Worm (Caenorhabditis elegans) whole organism, L4 larva: Measurements from ENCODE around the gene ZK370.4.

Source experiments
- D1046.2 ChIP-seq: fragments of 200-800 bp; sonication (Bioruptor generic); IDR thresholded peaks from 2 replicates; pipeline ENCODE4 v1.3.6; 2022; ENCODE audit warnings: missing genetic modification characterization, missing compliant biosample characterization
- F49E8.2 ChIP-seq: sonication (generic microtip); optimal IDR thresholded peaks from 2 replicates; lab custom pipeline; 2016; ENCODE audit warnings: missing compliant biosample characterization, mild to moderate bottlenecking, missing genetic modification characterization, borderline replicate concordance
- T20F7.1 ChIP-seq: fragments of 200-800 bp; sonication (Bioruptor generic); optimal IDR thresholded peaks from 2 replicates; lab custom pipeline; 2018; ENCODE audit warnings: mild to moderate bottlenecking, missing genetic modification characterization, missing compliant biosample characterization
- T26A8.4 ChIP-seq: fragments of 200-800 bp; sonication (Bioruptor generic); IDR thresholded peaks from 2 replicates; pipeline ENCODE4 v1.3.6; 2022; ENCODE audit warnings: missing genetic modification characterization, missing compliant biosample characterization
- Y75B8A.6 ChIP-seq: fragments of 200-800 bp; sonication (Bioruptor generic); IDR thresholded peaks from 2 replicates; pipeline ENCODE4 v1.3.6; 2022; ENCODE audit warnings: missing genetic modification reagents, missing genetic modification characterization, missing compliant biosample characterization
- aha-1 ChIP-seq: fragments of 150-350 bp; peaks from one replicate; lab custom pipeline; 2014; ENCODE audit warnings: missing biosample characterization, missing genetic modification characterization
- arid-1 ChIP-seq: fragments of 200-800 bp; sonication (Bioruptor generic); conservative IDR thresholded peaks from 2 replicates; pipeline ENCODE4 v1.3.6; 2022; ENCODE audit warnings: missing genetic modification reagents, missing genetic modification characterization, missing compliant biosample characterization
- ceh-20 ChIP-seq: fragments of 200-800 bp; sonication (Bioruptor generic); IDR thresholded peaks from 2 replicates; pipeline ENCODE4 v1.3.6; 2022; ENCODE audit warnings: missing genetic modification reagents, missing genetic modification characterization, missing compliant biosample characterization
- ceh-28 ChIP-seq: fragments of 150-350 bp; optimal IDR thresholded peaks from 2 replicates; lab custom pipeline; 2014; ENCODE audit warnings: missing biosample characterization, missing genetic modification reagents, missing genetic modification characterization
- ceh-32 ChIP-seq: sonication (generic microtip); optimal IDR thresholded peaks from 2 replicates; lab custom pipeline; 2016; ENCODE audit warnings: mild to moderate bottlenecking, missing genetic modification characterization, missing compliant biosample characterization; ENCODE audit not compliant: poor library complexity
- ces-1 ChIP-seq: fragments of 150-350 bp; sonication (generic microtip); optimal IDR thresholded peaks from 4 replicates; lab custom pipeline; 2014; ENCODE audit warnings: missing biosample characterization, missing genetic modification reagents, missing genetic modification characterization
- cey-2 ChIP-seq: sonication (generic microtip); optimal IDR thresholded peaks from 3 replicates; lab custom pipeline; 2017; ENCODE audit warnings: missing genetic modification characterization, mild to moderate bottlenecking, missing compliant biosample characterization, antibody characterized with exemption, borderline replicate concordance; ENCODE audit not compliant: insufficient read depth
- daf-16 ChIP-seq, 3 experiments: sonication (generic microtip); optimal IDR thresholded peaks; 2 replicates each; lab custom pipeline; 2016 to 2017; ENCODE audit warnings: missing genetic modification characterization in 3 of 3, missing genetic modification reagents in 3 of 3, mild to moderate bottlenecking in 2 of 3, missing compliant biosample characterization in 2 of 3, missing biosample characterization in 1 of 3, moderate library complexity in 1 of 3
- daf-8 ChIP-seq: fragments of 200-800 bp; sonication (Bioruptor generic); IDR thresholded peaks from 2 replicates; pipeline ENCODE4 v1.3.6; 2022; ENCODE audit warnings: missing genetic modification characterization, missing compliant biosample characterization
- dmd-6 ChIP-seq: fragments of 200-800 bp; sonication (Bioruptor generic); IDR thresholded peaks from 2 replicates; pipeline ENCODE4 v1.3.6; 2022; ENCODE audit warnings: missing genetic modification reagents, missing genetic modification characterization, missing compliant biosample characterization
- dpl-1 ChIP-seq: fragments of 150-350 bp; optimal IDR thresholded peaks from 2 replicates; lab custom pipeline; 2014; ENCODE audit warnings: missing biosample characterization, missing genetic modification reagents, missing genetic modification characterization
- dve-1 ChIP-seq: sonication (generic microtip); optimal IDR thresholded peaks from 2 replicates; lab custom pipeline; 2017; ENCODE audit warnings: antibody characterized with exemption, mild to moderate bottlenecking, missing genetic modification characterization, missing compliant biosample characterization; ENCODE audit not compliant: insufficient read depth
- fkh-10 ChIP-seq: fragments of 150-350 bp; optimal IDR thresholded peaks from 2 replicates; lab custom pipeline; 2014; ENCODE audit warnings: missing biosample characterization, missing genetic modification reagents, missing genetic modification characterization
- hlh-11 ChIP-seq: fragments of 200-800 bp; sonication (Bioruptor generic); optimal IDR thresholded peaks from 2 replicates; lab custom pipeline; 2018; ENCODE audit warnings: mild to moderate bottlenecking, missing genetic modification characterization, missing compliant biosample characterization
- hlh-30 ChIP-seq: sonication (generic microtip); optimal IDR thresholded peaks from 2 replicates; lab custom pipeline; 2017; ENCODE audit warnings: antibody characterized with exemption, mild to moderate bottlenecking, missing genetic modification characterization, missing compliant biosample characterization; ENCODE audit not compliant: insufficient read depth
- lin-15B ChIP-seq: fragments of 150-350 bp; sonication (generic microtip); optimal IDR thresholded peaks from 3 replicates; lab custom pipeline; 2014; ENCODE audit warnings: missing biosample characterization, missing genetic modification characterization
- lsy-2 ChIP-seq, 2 experiments: fragments of 150-350 bp in 1 of 2; sonication (generic microtip) in 1 of 2; optimal IDR thresholded peaks; 2 replicates each; lab custom pipeline; 2014 to 2017; ENCODE audit warnings: missing biosample characterization in 2 of 2, missing genetic modification characterization in 2 of 2
- mdl-1 ChIP-seq, 2 experiments: fragments of 150-350 bp in 1 of 2; sonication (generic microtip) in 1 of 2; optimal IDR thresholded peaks; 2 replicates each; lab custom pipeline; 2014 to 2017; ENCODE audit warnings: missing biosample characterization in 2 of 2, missing genetic modification characterization in 2 of 2
- mep-1 ChIP-seq: fragments of 150-350 bp; sonication (generic microtip); optimal IDR thresholded peaks from 3 replicates; lab custom pipeline; 2014; ENCODE audit warnings: missing biosample characterization, missing genetic modification characterization
- mxl-3 ChIP-seq: fragments of 200-800 bp; sonication (Bioruptor generic); optimal IDR thresholded peaks from 2 replicates; lab custom pipeline; 2018; ENCODE audit warnings: mild to moderate bottlenecking, missing genetic modification characterization, missing compliant biosample characterization
- nhr-10 ChIP-seq: fragments of 150-350 bp; optimal IDR thresholded peaks from 2 replicates; lab custom pipeline; 2014; ENCODE audit warnings: missing biosample characterization, missing genetic modification characterization
- nhr-11 ChIP-seq: fragments of 150-350 bp; optimal IDR thresholded peaks from 2 replicates; lab custom pipeline; 2014; ENCODE audit warnings: missing biosample characterization, missing genetic modification characterization
- nhr-25 ChIP-seq: sonication (generic microtip); optimal IDR thresholded peaks from 2 replicates; lab custom pipeline; 2017; ENCODE audit warnings: missing genetic modification characterization, mild to moderate bottlenecking, missing compliant biosample characterization, antibody characterized with exemption, moderate library complexity, borderline replicate concordance; ENCODE audit not compliant: insufficient read depth
- nhr-28 ChIP-seq: fragments of 150-350 bp; optimal IDR thresholded peaks from 2 replicates; lab custom pipeline; 2014; ENCODE audit warnings: missing biosample characterization, missing genetic modification characterization
- nhr-48 ChIP-seq: sonication (generic microtip); optimal IDR thresholded peaks from 2 replicates; lab custom pipeline; 2016; ENCODE audit warnings: mild to moderate bottlenecking, missing genetic modification characterization, missing compliant biosample characterization
- nhr-77 ChIP-seq: fragments of 150-350 bp; optimal IDR thresholded peaks from 2 replicates; lab custom pipeline; 2014; ENCODE audit warnings: missing biosample characterization, missing genetic modification characterization
- pqm-1 ChIP-seq: sonication (generic microtip); optimal IDR thresholded peaks from 2 replicates; lab custom pipeline; 2017; ENCODE audit warnings: missing biosample characterization, missing genetic modification characterization
- rbr-2 ChIP-seq: sonication (generic microtip); optimal IDR thresholded peaks from 2 replicates; lab custom pipeline; 2016; ENCODE audit warnings: missing genotype, missing genetic modification characterization, missing compliant biosample characterization
- sdz-12 ChIP-seq: fragments of 200-800 bp; sonication (Bioruptor generic); optimal IDR thresholded peaks from 2 replicates; lab custom pipeline; 2018; ENCODE audit warnings: mild to moderate bottlenecking, missing genetic modification characterization, missing compliant biosample characterization
- tra-1 ChIP-seq: fragments of 200-800 bp; sonication (Bioruptor generic); IDR thresholded peaks from 2 replicates; pipeline ENCODE4 v1.3.6; 2022; ENCODE audit warnings: missing genetic modification reagents, missing genetic modification characterization, missing compliant biosample characterization
- unc-130 ChIP-seq: sonication (generic microtip); optimal IDR thresholded peaks from 2 replicates; lab custom pipeline; 2016; ENCODE audit warnings: missing genetic modification reagents, missing genetic modification characterization, missing compliant biosample characterization
- unc-39 ChIP-seq: sonication (generic microtip); optimal IDR thresholded peaks from 2 replicates; lab custom pipeline; 2017; ENCODE audit warnings: missing biosample characterization, missing genetic modification characterization
- zfp-3 ChIP-seq: fragments of 200-800 bp; sonication (Bioruptor generic); conservative IDR thresholded peaks from 2 replicates; pipeline ENCODE4 v1.3.6; 2022; ENCODE audit warnings: missing genetic modification reagents, missing genetic modification characterization, missing compliant biosample characterization

Gene ZK370.4

DNA sequence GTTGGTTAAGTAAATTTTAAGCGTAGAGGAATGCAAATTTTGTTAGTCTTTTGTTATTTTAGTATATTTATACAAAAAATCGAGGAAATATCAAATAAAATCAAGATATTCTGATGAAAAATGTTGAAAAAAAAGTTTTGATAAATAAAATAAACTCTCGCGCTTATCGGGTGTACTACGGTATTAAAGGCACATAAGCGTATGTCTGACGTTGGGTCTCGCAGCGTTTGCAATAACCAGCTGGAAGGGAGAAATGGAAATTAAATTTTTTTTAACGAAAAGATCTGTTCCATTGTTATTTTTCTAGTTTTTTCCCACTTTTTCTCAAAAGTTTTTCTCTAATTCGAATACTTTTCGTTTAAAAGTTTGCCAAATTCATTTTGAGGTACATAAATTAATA is 42.1 kb downstream of the ZK370.4 start:
- TF ChIP-seq unc-130 (peak; percentile 45), daf-8 (GFP tag; lab: Robert Waterston, UW) (no peak)

DNA sequence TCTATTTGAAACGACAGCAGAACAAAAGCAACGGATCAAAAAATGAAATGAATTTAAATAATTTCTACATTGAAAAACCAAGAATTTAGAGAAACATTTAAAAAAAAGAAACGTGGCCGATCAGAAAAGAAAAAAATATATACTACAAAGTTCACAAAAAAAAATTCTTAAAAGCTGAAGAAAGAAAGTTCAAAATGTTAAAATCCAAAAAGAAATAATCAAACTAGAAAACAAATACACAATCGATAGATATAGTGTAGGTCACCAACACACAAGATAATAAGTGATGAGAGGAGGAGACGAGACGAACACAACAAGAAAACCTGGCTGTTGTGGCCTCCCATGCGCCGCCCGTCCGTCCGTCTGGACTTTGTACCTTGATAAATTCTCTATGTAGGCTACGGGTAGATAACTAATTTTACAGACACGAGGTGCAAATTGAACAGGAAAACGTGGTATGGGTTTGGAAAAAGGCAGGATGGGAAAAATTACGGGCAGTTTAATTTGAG is 42.7 kb downstream of the ZK370.4 start, which contains the start of gene hadb-1:
Gene hadb-1, minus strand, starts transcription at position 51 of the 509 bp plus-strand sequence.
- no peak for TF ChIP-seq aha-1
- peak; percentile 96 for TF ChIP-seq nhr-28
- TF ChIP-seq nhr-48 (tag; lab: Kevin White, UChicago) = no peak
- TF ChIP-seq ceh-28 = peak; percentile 25
- TF ChIP-seq D1046.2 (GFP tag; lab: Robert Waterston, UW) = no peak
- no peak for TF ChIP-seq lin-15B (tag; lab: Kevin White, UChicago)
- TF ChIP-seq lsy-2 (tag; optimal IDR thresholded peaks at IDR 0.05; lab: Kevin White, UChicago) = no peak
- no peak for TF ChIP-seq nhr-10 (tag; lab: Kevin White, UChicago)
- peak; percentile 89 for TF ChIP-seq mxl-3 (GFP tag; lab: Kevin White, UChicago)
- TF ChIP-seq T26A8.4 (GFP tag; lab: Robert Waterston, UW) = no peak
- TF ChIP-seq pqm-1 (tag; lab: Kevin White, UChicago) = no peak
- no peak for TF ChIP-seq nhr-25
- no peak for TF ChIP-seq nhr-77 (tag; lab: Kevin White, UChicago)
- peak; percentile 49 for TF ChIP-seq dmd-6 (GFP tag; lab: Robert Waterston, UW)
- TF ChIP-seq hlh-11 = peak; percentile 79
- TF ChIP-seq T20F7.1 (GFP tag; lab: Kevin White, UChicago) = peak; percentile 37
- TF ChIP-seq fkh-10 = no peak
- TF ChIP-seq zfp-3 (GFP tag; lab: Robert Waterston, UW) = 0 out of 2 replicates have a peak, but pooled peaks have one; percentile 7
- TF ChIP-seq sdz-12 (GFP tag; lab: Kevin White, UChicago) = no peak
- TF ChIP-seq F49E8.2 (tag; lab: Kevin White, UChicago) = no peak
- TF ChIP-seq ceh-32 (tag; lab: Kevin White, UChicago) = no peak
- TF ChIP-seq mep-1 (tag; lab: Kevin White, UChicago) = peak; percentile 65
- TF ChIP-seq hlh-30 = peak; percentile 81
- no peak for TF ChIP-seq ceh-20 (GFP tag; lab: Robert Waterston, UW)
- no peak for TF ChIP-seq daf-8 (GFP tag; lab: Robert Waterston, UW)
- no peak for TF ChIP-seq rbr-2
- TF ChIP-seq dpl-1 (GFP tag; lab: Kevin White, UChicago) = no peak
- TF ChIP-seq daf-16 (GFP tag; optimal IDR thresholded peaks at IDR 0.05; lab: Kevin White, UChicago) = no peak
- peak; percentile 77 for TF ChIP-seq daf-16 (tag; optimal IDR thresholded peaks at IDR 0.05; lab: Kevin White, UChicago)
- peak; percentile 71 for TF ChIP-seq dve-1 (tag; lab: Kevin White, UChicago)
- TF ChIP-seq ces-1 (GFP tag; lab: Kevin White, UChicago) = no peak
- TF ChIP-seq Y75B8A.6 (GFP tag; lab: Robert Waterston, UW) = no peak
- TF ChIP-seq mdl-1 (tag; optimal IDR thresholded peaks at IDR 0.05; lab: Kevin White, UChicago) = peak in 1 of 2 experiments; percentile 68
- TF ChIP-seq tra-1 (GFP tag; lab: Robert Waterston, UW) = 0 out of 2 replicates have a peak, but pooled peaks have one; percentile 40
- TF ChIP-seq unc-39 (tag; lab: Kevin White, UChicago) = no peak
- peak; percentile 82 for TF ChIP-seq nhr-11 (tag; lab: Kevin White, UChicago)
- no peak for TF ChIP-seq arid-1
- no peak for TF ChIP-seq cey-2 (tag; lab: Kevin White, UChicago)
